Fruit fly (Drosophila melanogaster): Measurements from ENCODE around the gene CG6067.
"Not testable (repeated sequence)": the region's sequence is repeated elsewhere in the genome, so short reads cannot be mapped to it uniquely, and the experiment has no call there.

CG6067 gene

DNA sequence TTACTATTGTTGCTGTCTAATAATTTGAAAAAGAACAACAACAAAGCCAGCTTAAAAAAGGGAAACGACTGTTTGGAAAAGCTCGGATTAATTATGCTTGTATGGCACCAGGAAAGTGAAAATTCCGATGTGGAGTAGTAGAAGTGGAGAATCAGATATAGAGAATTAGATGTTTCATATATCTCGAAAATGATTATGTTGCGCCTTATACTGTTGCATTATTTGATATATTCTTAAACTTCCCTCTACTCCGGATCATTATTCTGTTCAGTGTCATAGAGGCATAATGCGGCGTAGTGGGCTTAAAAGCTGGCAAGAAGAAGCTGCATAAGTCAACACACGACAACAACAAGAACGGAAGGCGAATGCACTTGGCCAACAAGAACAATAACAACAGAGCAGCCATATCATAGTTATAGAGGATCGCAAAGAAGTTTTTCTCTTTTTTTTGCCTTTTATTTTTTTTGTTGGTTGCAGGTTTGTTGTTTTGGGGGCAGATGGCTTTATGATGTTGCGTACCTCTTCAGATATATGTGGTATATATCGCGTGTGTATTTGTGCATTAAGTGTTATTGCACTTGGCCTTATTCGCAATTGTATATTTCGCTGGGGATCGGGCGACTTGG lies 29.5 kb upstream of the CG6067 start:
- TF ChIP-seq psq (optimal IDR thresholded peaks at IDR 0.05), result no peak
- TF ChIP-seq CG8478 (optimal IDR thresholded peaks at IDR 0.05), result no peak
- TF ChIP-seq usp (GFP tag; optimal IDR thresholded peaks at IDR 0.05), result no peak
- no peak for TF ChIP-seq pan (optimal IDR thresholded peaks at IDR 0.05)
- TF ChIP-seq EcR (GFP tag; optimal IDR thresholded peaks at IDR 0.05), result peak in 1 of 2 experiments; percentile 51
- TF ChIP-seq Dll (optimal IDR thresholded peaks at IDR 0.05), result no peak

DNA sequence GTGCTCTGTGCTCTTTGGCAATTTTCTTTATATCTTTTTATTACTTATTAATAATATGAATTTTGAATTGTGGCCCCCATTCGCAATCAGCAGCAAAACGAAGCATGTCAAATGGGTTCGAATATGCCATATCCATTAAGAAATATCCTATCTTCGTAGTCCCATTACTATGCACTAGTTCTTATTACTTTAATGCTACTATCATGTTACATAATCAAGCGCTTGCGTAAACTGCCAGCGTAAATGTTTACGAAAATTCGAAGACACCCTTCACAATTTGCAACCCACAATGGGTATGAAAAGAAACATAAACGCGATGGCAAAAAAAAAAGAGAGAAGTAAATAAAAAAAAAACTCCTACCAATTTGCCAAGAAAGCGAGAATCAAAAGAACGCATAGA lies 28.7 kb upstream of the CG6067 start:
- TF ChIP-seq CG8478 (optimal IDR thresholded peaks at IDR 0.05) (no peak), pan (optimal IDR thresholded peaks at IDR 0.05) (no peak), psq (optimal IDR thresholded peaks at IDR 0.05) (no peak), Dll (optimal IDR thresholded peaks at IDR 0.05) (no peak), usp (GFP tag; optimal IDR thresholded peaks at IDR 0.05) (no peak), EcR (GFP tag; optimal IDR thresholded peaks at IDR 0.05) (no peak)

DNA sequence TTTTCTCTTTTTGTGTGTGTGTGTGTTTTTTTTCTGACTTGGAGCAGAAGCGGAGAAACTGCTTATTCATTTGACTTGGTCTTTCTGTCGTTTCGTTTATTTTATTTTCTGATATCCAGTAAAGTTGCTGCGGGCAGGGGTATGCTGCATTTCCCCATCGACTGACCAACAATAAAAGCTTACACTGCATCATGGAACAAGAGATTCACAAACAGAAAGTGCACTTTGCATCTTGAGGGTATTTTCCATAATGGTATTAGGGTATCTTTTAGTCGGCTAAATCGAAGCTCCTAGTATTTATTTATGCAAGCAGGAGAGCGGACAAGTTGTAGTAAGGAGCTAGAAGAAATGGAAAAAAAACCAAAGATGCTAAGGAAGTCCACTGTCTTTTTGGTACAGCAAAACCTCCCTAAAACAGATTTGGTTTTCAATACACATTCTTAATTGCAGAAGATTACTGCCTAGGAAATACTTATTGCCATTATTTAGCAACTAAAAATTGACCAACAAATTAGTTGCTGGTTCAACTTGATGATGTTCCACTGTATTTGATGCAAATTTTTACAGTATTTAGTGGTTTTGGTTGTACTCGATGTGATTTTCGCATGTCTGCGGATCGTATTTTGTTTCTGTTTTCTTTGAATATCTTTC lies 23.0 kb upstream of the CG6067 start:
- TF ChIP-seq CG8478 (optimal IDR thresholded peaks at IDR 0.05) (no peak), EcR (GFP tag; optimal IDR thresholded peaks at IDR 0.05) (no peak), pan (optimal IDR thresholded peaks at IDR 0.05) (no peak), Dll (optimal IDR thresholded peaks at IDR 0.05) (no peak), usp (GFP tag; optimal IDR thresholded peaks at IDR 0.05) (no peak), psq (optimal IDR thresholded peaks at IDR 0.05) (no peak)

DNA sequence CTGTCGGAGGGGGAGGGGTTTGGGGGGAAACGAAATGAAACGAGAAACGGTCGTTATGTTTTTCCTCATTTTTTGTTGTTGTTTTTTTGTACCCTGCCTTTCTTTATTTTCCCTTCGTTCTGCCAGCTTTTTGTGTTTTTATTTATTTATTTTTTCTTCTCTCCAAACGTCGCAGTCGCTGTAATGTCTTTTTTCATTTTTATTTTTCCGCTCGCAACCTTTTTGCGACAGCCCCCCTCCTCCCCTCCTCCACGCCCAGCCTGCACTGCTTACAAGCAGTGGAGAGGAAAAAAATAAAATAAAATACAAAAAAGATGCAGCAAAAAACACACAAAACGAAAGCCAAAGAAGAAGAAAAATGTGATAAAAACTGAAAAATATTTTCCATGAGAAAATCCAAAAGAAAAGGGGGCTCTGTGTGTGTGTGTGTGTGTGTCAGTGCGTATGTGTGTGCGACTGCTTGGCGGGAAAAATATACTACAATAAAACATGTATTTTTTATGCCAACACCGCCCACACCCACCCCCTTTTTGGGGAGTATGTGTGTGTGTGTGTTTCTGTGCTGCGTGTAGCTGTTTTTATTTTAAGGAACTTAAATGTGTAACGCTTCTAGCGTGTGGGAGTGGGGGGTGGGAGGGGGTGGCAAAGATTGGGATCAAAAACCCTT lies 20.2 kb upstream of the CG6067 start:
- TF ChIP-seq Dll (optimal IDR thresholded peaks at IDR 0.05) (no peak), psq (optimal IDR thresholded peaks at IDR 0.05) (no peak), pan (optimal IDR thresholded peaks at IDR 0.05) (no peak), EcR (GFP tag; optimal IDR thresholded peaks at IDR 0.05) (no peak), CG8478 (optimal IDR thresholded peaks at IDR 0.05) (no peak), usp (GFP tag; optimal IDR thresholded peaks at IDR 0.05) (no peak)

DNA sequence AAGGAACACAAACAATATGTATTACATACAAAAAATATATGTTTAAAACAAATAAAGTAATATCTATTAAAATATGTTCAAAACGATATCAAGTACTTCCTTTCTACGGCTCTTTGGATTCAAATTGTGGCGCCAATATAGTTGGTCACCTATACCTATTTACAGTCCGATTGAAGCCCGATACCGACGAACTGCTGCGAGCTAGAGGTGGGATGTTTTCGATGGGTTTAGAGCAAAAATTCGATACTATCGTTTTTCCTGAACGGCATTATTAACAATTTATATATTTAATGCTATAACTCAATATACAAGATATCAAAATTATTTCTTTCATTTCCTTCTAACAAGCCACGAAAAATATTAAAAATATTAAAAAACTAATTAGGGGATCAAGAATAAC lies 13.6 kb upstream of the CG6067 start:
- TF ChIP-seq psq (optimal IDR thresholded peaks at IDR 0.05), result no peak
- TF ChIP-seq pan (optimal IDR thresholded peaks at IDR 0.05), result no peak

DNA sequence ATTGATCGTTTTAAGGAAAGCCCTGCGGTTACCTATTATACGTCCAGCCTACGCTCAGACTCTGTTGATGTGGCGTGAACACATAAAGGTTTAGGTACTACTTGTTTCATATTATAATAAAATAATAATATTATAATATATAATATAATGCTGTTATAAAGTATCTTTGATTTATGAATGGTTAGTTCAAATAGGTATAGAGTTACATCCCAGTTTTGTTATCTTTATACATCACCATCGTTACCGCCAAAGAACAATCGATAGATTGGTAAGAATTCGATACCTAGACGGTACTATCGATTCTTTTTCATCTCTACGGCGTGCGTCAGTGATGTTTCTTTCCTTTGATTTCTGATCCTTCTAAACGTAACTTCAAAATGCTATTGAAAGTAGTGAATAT lies 13.1 kb upstream of the CG6067 start, which contains the start of gene CG12728:
TSS of gene CG12728 (plus strand) at position 301 of the 400 bp plus-strand sequence.
- TF ChIP-seq CG8478, psq, pan (optimal IDR thresholded peaks at IDR 0.05): not testable (repeated sequence)

DNA sequence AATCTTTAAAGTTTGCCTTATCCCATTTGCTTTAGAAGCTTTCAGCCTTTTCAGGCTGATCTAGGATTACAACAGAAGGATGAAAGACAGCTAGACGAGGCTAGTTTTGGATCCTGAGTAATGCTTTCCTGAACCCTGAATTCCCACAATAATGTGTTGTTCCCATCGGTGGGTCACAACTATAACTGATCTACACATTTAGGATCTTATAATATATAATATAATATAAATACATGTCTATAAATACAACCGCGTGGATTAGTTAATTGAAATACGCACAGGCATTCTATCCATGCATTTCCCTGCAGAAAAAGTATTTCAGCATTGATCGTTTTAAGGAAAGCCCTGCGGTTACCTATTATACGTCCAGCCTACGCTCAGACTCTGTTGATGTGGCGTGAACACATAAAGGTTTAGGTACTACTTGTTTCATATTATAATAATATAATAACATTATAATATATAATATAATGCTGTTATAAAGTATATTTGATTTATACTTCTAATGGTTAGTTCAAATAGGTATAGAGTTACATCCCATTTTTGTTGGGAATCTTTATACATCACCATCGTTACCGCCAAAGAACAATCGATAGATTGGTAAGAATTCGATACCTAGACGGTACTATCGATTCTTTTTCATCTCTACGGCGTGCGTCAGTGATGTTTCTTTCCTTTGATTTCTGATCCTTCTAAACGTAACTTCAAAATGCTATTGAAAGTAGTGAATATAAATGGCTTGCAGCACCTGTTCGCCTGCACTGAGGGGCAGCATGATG lies 10.2 kb upstream of the CG6067 start, which contains the start of gene CG32756:
TSS of gene CG32756 (plus strand) at position 631 of the 779 bp plus-strand sequence.
- TF ChIP-seq EcR (GFP tag; optimal IDR thresholded peaks at IDR 0.05); pan (optimal IDR thresholded peaks at IDR 0.05); usp (GFP tag; optimal IDR thresholded peaks at IDR 0.05): not testable (repeated sequence)

DNA sequence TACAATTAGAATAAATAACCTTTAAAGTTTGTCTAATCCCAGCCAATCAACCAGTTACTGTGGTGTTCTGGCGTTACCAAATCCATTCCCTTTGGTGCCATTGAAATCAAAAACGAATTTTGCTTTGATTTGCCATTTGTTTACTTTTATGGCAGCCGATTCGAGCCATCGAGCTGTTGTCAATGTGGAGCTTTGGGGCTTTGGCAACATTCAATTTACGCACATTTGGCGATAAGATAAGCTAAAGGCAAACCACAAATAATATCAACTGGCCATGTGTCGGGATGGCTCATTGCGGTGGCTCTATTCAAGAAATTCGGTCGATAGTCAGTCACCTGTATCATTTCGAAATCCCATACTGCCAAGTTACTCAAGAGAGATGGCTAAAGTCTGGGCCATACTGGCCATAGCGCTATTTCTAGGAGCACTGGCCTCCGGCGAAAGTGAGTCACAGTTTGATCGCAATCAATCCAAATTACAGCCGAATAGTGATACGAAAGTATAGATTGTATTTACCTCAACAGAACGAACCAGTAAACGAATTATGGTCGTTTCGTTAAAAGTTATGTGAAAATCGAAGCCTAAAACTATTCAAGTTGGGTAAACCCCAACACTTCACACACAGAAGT lies 7.4 kb upstream of the CG6067 start, which contains the start of gene CG6041:
TSS of gene CG6041 (plus strand) at position 291 of the 629 bp plus-strand sequence.
- TF ChIP-seq CG8478 (optimal IDR thresholded peaks at IDR 0.05) (no peak), Dll (optimal IDR thresholded peaks at IDR 0.05) (no peak), pan (optimal IDR thresholded peaks at IDR 0.05) (no peak), psq (optimal IDR thresholded peaks at IDR 0.05) (no peak)

DNA sequence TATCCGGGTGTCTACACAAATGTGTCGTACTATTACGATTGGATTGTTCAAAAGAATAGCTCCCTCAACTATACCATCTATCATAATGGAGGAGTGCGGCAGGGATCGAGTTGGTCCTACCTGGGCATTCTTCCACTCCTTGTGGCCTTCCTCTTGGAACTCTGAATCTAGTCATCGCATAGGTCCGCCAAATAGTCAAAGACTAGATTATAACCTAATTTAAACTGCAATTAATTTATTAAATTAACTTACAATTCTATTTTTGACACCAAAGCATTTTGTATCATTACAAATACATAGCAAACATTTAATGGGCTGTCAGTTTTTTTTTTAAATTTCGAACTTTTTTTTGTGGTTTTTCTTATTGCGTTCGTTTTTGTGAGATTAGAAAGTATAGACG lies 5.5 kb upstream of the CG6067 start, which contains the start of gene CG32755:
TSS of gene CG32755 (plus strand) at position 301 of the 400 bp plus-strand sequence.
- TF ChIP-seq CG8478 (optimal IDR thresholded peaks at IDR 0.05) (no peak), EcR (GFP tag; optimal IDR thresholded peaks at IDR 0.05) (no peak), usp (GFP tag; optimal IDR thresholded peaks at IDR 0.05) (no peak), psq (optimal IDR thresholded peaks at IDR 0.05) (no peak), pan (optimal IDR thresholded peaks at IDR 0.05) (no peak), Dll (optimal IDR thresholded peaks at IDR 0.05) (no peak)

DNA sequence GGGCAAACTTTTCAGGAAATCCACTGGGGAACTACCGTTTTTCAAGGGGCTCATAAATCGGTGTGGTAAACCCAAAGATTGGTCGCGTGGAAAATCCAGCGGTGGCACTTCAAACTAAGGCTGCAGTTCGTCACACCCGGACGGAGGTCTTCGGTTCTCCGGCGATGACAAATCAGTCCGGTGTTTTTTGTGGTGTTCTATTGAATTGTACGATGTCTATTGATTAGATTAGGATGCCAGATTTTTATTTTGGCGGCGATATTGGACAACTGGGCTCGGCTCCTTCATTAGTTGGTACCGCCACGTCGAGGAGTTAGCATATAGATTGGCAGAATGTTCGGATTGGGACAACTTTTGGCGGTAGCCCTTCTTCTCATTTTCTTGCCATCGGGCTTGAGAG lies 3.2 kb upstream of the CG6067 start, which contains the start of gene CG6048:
TSS of gene CG6048 (plus strand) at position 301 of the 400 bp plus-strand sequence.
- TF ChIP-seq Dll (optimal IDR thresholded peaks at IDR 0.05), result no peak
- TF ChIP-seq usp (GFP tag; optimal IDR thresholded peaks at IDR 0.05), result no peak
- TF ChIP-seq CG8478 (optimal IDR thresholded peaks at IDR 0.05), result no peak
- TF ChIP-seq psq (optimal IDR thresholded peaks at IDR 0.05), result no peak
- no peak for TF ChIP-seq pan (optimal IDR thresholded peaks at IDR 0.05)
- TF ChIP-seq EcR (GFP tag; optimal IDR thresholded peaks at IDR 0.05), result no peak
